Worm (Caenorhabditis elegans) whole organism, young adult: ENCODE measurements around the gene micu-1.

Experiments used
- C06A6.2 ChIP-seq: fragments of 200-800 bp; sonication (Bioruptor generic); conservative IDR thresholded peaks from 2 replicates; pipeline ENCODE4 v1.3.6; 2022; ENCODE audit warnings: missing genetic modification characterization, missing compliant biosample characterization
- F10E7.11 ChIP-seq: sonication (generic microtip); optimal IDR thresholded peaks from 2 replicates; lab custom pipeline; 2017; ENCODE audit warnings: mild to moderate bottlenecking, missing genetic modification characterization, moderate library complexity, missing compliant biosample characterization
- F23B12.7 ChIP-seq: sonication (generic microtip); optimal IDR thresholded peaks from 2 replicates; lab custom pipeline; 2017; ENCODE audit warnings: missing genetic modification characterization, mild to moderate bottlenecking, missing compliant biosample characterization, antibody characterized with exemption, moderate library complexity; ENCODE audit not compliant: insufficient read depth
- F57A8.1 ChIP-seq: fragments of 200-800 bp; sonication (Bioruptor generic); optimal IDR thresholded peaks from 2 replicates; lab custom pipeline; 2018; ENCODE audit warnings: mild to moderate bottlenecking, missing genetic modification characterization, moderate library complexity, missing compliant biosample characterization
- K11D2.4 ChIP-seq: fragments of 200-800 bp; sonication (Bioruptor generic); IDR thresholded peaks from 2 replicates; pipeline ENCODE4 v1.3.6; 2022; ENCODE audit warnings: missing genetic modification reagents, missing genetic modification characterization, missing compliant biosample characterization
- T07F8.4 ChIP-seq: sonication (generic microtip); optimal IDR thresholded peaks from 2 replicates; lab custom pipeline; 2016; ENCODE audit warnings: mild to moderate bottlenecking, missing genetic modification characterization, moderate library complexity, missing compliant biosample characterization
- T26A5.8 ChIP-seq: sonication (generic microtip); optimal IDR thresholded peaks from 2 replicates; lab custom pipeline; 2016; ENCODE audit warnings: missing genetic modification characterization, missing compliant biosample characterization
- Y53F4B.3 ChIP-seq: fragments of 200-800 bp; sonication (Bioruptor generic); IDR thresholded peaks from 2 replicates; pipeline ENCODE4 v1.3.6; 2022; ENCODE audit warnings: missing genetic modification reagents, missing genetic modification characterization, missing compliant biosample characterization
- Y53G8AR.9 ChIP-seq: fragments of 200-800 bp; sonication (Bioruptor generic); conservative IDR thresholded peaks from 2 replicates; pipeline ENCODE4 v1.3.6; 2022; ENCODE audit warnings: missing genetic modification reagents, missing genetic modification characterization, missing compliant biosample characterization
- Y56A3A.18 ChIP-seq: fragments of 200-800 bp; sonication (Bioruptor generic); IDR thresholded peaks from 2 replicates; pipeline ENCODE4 v1.3.6; 2022; ENCODE audit warnings: missing genetic modification reagents, missing genetic modification characterization, missing compliant biosample characterization
- Y67H2A.10 ChIP-seq: fragments of 200-800 bp; sonication (Bioruptor generic); conservative IDR thresholded peaks from 2 replicates; pipeline ENCODE4 v1.3.6; 2022; ENCODE audit warnings: missing genetic modification reagents, missing genetic modification characterization, missing compliant biosample characterization
- ZK185.1 ChIP-seq: sonication (generic microtip); optimal IDR thresholded peaks from 2 replicates; lab custom pipeline; 2016; ENCODE audit warnings: mild to moderate bottlenecking, missing genetic modification characterization, missing compliant biosample characterization; ENCODE audit not compliant: poor library complexity, severe bottlenecking
- aptf-3 ChIP-seq: fragments of 200-800 bp; sonication (Bioruptor generic); IDR thresholded peaks from 2 replicates; pipeline ENCODE4 v1.3.6; 2022; ENCODE audit warnings: missing genetic modification characterization, missing compliant biosample characterization
- athp-1 ChIP-seq: sonication (generic microtip); optimal IDR thresholded peaks from 2 replicates; lab custom pipeline; 2017; ENCODE audit warnings: mild to moderate bottlenecking, missing genetic modification characterization, missing compliant biosample characterization
- attf-3 ChIP-seq: fragments of 200-800 bp; sonication (Bioruptor generic); conservative IDR thresholded peaks from 2 replicates; pipeline ENCODE4 v1.3.6; 2022; ENCODE audit warnings: missing genetic modification reagents, missing genetic modification characterization, missing compliant biosample characterization
- cebp-1 ChIP-seq, 2 experiments: fragments of 200-800 bp in 1 of 2; sonication (Bioruptor generic) in 1 of 2; sonication (generic microtip) in 1 of 2; IDR thresholded peaks in 1 of 2; optimal IDR thresholded peaks in 1 of 2; 2 replicates each; pipeline versions ENCODE4 v1.3.6 to Lab custom; 2017 to 2022; ENCODE audit warnings: missing compliant biosample characterization in 2 of 2, missing genetic modification characterization in 2 of 2, mild to moderate bottlenecking in 1 of 2, missing genetic modification reagents in 1 of 2, moderate library complexity in 1 of 2
- ceh-100 ChIP-seq: fragments of 200-800 bp; sonication (Bioruptor generic); IDR thresholded peaks from 2 replicates; pipeline ENCODE4 v1.3.6; 2022; ENCODE audit warnings: missing genetic modification reagents, missing genetic modification characterization, missing compliant biosample characterization
- ceh-58 ChIP-seq: fragments of 200-800 bp; sonication (Bioruptor generic); IDR thresholded peaks from 2 replicates; pipeline ENCODE4 v1.3.6; 2022; ENCODE audit warnings: missing genetic modification characterization, missing compliant biosample characterization
- chd-7 ChIP-seq: sonication (generic microtip); optimal IDR thresholded peaks from 2 replicates; lab custom pipeline; 2016; ENCODE audit warnings: mild to moderate bottlenecking, missing genetic modification characterization, moderate library complexity, missing compliant biosample characterization
- hlh-26 ChIP-seq: fragments of 200-800 bp; sonication (Bioruptor generic); conservative IDR thresholded peaks from 2 replicates; pipeline ENCODE4 v1.3.6; 2022; ENCODE audit warnings: missing genetic modification reagents, missing genetic modification characterization, missing compliant biosample characterization
- hmg-1.2 ChIP-seq: fragments of 200-800 bp; sonication (Bioruptor generic); IDR thresholded peaks from 2 replicates; pipeline ENCODE4 v1.3.6; 2022; ENCODE audit warnings: missing genetic modification reagents, missing genetic modification characterization, missing compliant biosample characterization
- let-526 ChIP-seq: fragments of 200-800 bp; sonication (Bioruptor generic); IDR thresholded peaks from 2 replicates; pipeline ENCODE4 v1.3.6; 2022; ENCODE audit warnings: missing genetic modification reagents, missing genetic modification characterization, missing compliant biosample characterization
- lin-26 ChIP-seq: fragments of 200-800 bp; sonication (Bioruptor generic); IDR thresholded peaks from 2 replicates; pipeline ENCODE4 v1.3.6; 2022; ENCODE audit warnings: missing genetic modification reagents, missing genetic modification characterization, missing compliant biosample characterization
- lin-35 ChIP-seq, 3 experiments: fragments of 150-350 bp in 2 of 3; sonication (generic microtip) in 1 of 3; optimal IDR thresholded peaks; 2 replicates each; lab custom pipeline; 2014 to 2018; ENCODE audit warnings: missing biosample characterization in 3 of 3, missing genetic modification characterization in 3 of 3, missing genetic modification reagents in 3 of 3
- lin-54 ChIP-seq: fragments of 200-800 bp; sonication (Bioruptor generic); optimal IDR thresholded peaks from 2 replicates; lab custom pipeline; 2018; ENCODE audit warnings: mild to moderate bottlenecking, missing genetic modification characterization, missing compliant biosample characterization
- lir-1 ChIP-seq: fragments of 200-800 bp; sonication (Bioruptor generic); conservative IDR thresholded peaks from 2 replicates; pipeline ENCODE4 v1.3.6; 2022; ENCODE audit warnings: missing genetic modification reagents, missing genetic modification characterization, missing compliant biosample characterization
- lsl-1 ChIP-seq: fragments of 200-800 bp; sonication (Bioruptor generic); optimal IDR thresholded peaks from 2 replicates; lab custom pipeline; 2018; ENCODE audit warnings: mild to moderate bottlenecking, missing genetic modification characterization, moderate library complexity, missing compliant biosample characterization
- lsy-27 ChIP-seq: sonication (generic microtip); optimal IDR thresholded peaks from 2 replicates; lab custom pipeline; 2017; ENCODE audit warnings: missing genetic modification characterization, mild to moderate bottlenecking, missing compliant biosample characterization, antibody characterized with exemption, missing genotype, borderline replicate concordance; ENCODE audit not compliant: insufficient read depth
- madf-3 ChIP-seq: fragments of 200-800 bp; sonication (Bioruptor generic); IDR thresholded peaks from 2 replicates; pipeline ENCODE4 v1.3.6; 2022; ENCODE audit warnings: missing genetic modification reagents, missing genetic modification characterization, missing compliant biosample characterization
- mcd-1 ChIP-seq: fragments of 200-800 bp; sonication (Bioruptor generic); IDR thresholded peaks from 2 replicates; pipeline ENCODE4 v1.3.6; 2022; ENCODE audit warnings: missing genetic modification reagents, missing genetic modification characterization, missing compliant biosample characterization
- mes-4 ChIP-seq: sonication (generic microtip); optimal IDR thresholded peaks from 2 replicates; lab custom pipeline; 2016; ENCODE audit warnings: missing genotype, missing genetic modification characterization, missing compliant biosample characterization
- nfya-1 ChIP-seq: sonication (generic microtip); optimal IDR thresholded peaks from 2 replicates; lab custom pipeline; 2017; ENCODE audit warnings: antibody characterized with exemption, missing compliant biosample characterization, missing genetic modification characterization, borderline replicate concordance; ENCODE audit not compliant: insufficient read depth
- nhr-27 ChIP-seq: fragments of 200-800 bp; sonication (Bioruptor generic); optimal IDR thresholded peaks from 2 replicates; lab custom pipeline; 2018; ENCODE audit warnings: mild to moderate bottlenecking, missing genetic modification characterization, moderate library complexity, missing compliant biosample characterization
- pbrm-1 ChIP-seq: fragments of 200-800 bp; sonication (Bioruptor generic); IDR thresholded peaks from 2 replicates; pipeline ENCODE4 v1.3.6; 2022; ENCODE audit warnings: missing genetic modification reagents, missing genetic modification characterization, missing compliant biosample characterization
- rcor-1 ChIP-seq: fragments of 200-800 bp; sonication (Bioruptor generic); IDR thresholded peaks from 2 replicates; pipeline ENCODE4 v1.3.6; 2022; ENCODE audit warnings: missing genetic modification reagents, missing genetic modification characterization, missing compliant biosample characterization
- rpc-1 ChIP-seq, 2 experiments: fragments of 150-350 bp in 1 of 2; sonication (generic microtip) in 1 of 2; optimal IDR thresholded peaks; 2 replicates each; lab custom pipeline; 2014 to 2018; ENCODE audit warnings: missing biosample characterization in 1 of 2, missing genetic modification characterization in 1 of 2, missing genetic modification reagents in 1 of 2, missing genotype in 1 of 2
- sdz-38 ChIP-seq: sonication (generic microtip); optimal IDR thresholded peaks from 2 replicates; lab custom pipeline; 2016; ENCODE audit warnings: missing genotype, missing genetic modification characterization, missing compliant biosample characterization
- sea-2 ChIP-seq: fragments of 200-800 bp; sonication (Bioruptor generic); IDR thresholded peaks from 2 replicates; pipeline ENCODE4 v1.3.6; 2022; ENCODE audit warnings: missing genetic modification characterization, missing compliant biosample characterization
- snpc-3.4 ChIP-seq: sonication (generic microtip); optimal IDR thresholded peaks from 2 replicates; lab custom pipeline; 2017; ENCODE audit warnings: missing genetic modification characterization, mild to moderate bottlenecking, missing compliant biosample characterization, antibody characterized with exemption, moderate library complexity, missing genotype, missing genetic modification reagents
- snpc-4 ChIP-seq, 5 experiments: fragments of 150-350 bp in 1 of 5; sonication (generic microtip) in 4 of 5; optimal IDR thresholded peaks; 2 replicates each; lab custom pipeline; 2014 to 2018; ENCODE audit warnings: missing genetic modification characterization in 5 of 5, missing biosample characterization in 3 of 5, antibody characterized with exemption in 2 of 5, mild to moderate bottlenecking in 2 of 5, missing compliant biosample characterization in 2 of 5, missing genotype in 2 of 5, moderate library complexity in 2 of 5, missing genetic modification reagents in 1 of 5
- sptf-2 ChIP-seq: fragments of 200-800 bp; sonication (Bioruptor generic); optimal IDR thresholded peaks from 2 replicates; lab custom pipeline; 2018; ENCODE audit warnings: mild to moderate bottlenecking, missing genetic modification characterization, missing compliant biosample characterization
- unc-62 ChIP-seq: fragments of 150-350 bp; optimal IDR thresholded peaks from 2 replicates; lab custom pipeline; 2014; ENCODE audit warnings: missing biosample characterization, missing genetic modification reagents, missing genetic modification characterization
- xnd-1 ChIP-seq: sonication (generic microtip); optimal IDR thresholded peaks from 2 replicates; lab custom pipeline; 2016; ENCODE audit warnings: missing genotype, missing genetic modification reagents, missing genetic modification characterization, missing compliant biosample characterization
- ztf-22 ChIP-seq: fragments of 200-800 bp; sonication (Bioruptor generic); optimal IDR thresholded peaks from 2 replicates; lab custom pipeline; 2018; ENCODE audit warnings: mild to moderate bottlenecking, missing genetic modification characterization, moderate library complexity, missing compliant biosample characterization
- ztf-26 ChIP-seq: sonication (generic microtip); optimal IDR thresholded peaks from 2 replicates; lab custom pipeline; 2017; ENCODE audit warnings: missing genetic modification characterization, missing compliant biosample characterization
- ztf-6 ChIP-seq: fragments of 200-800 bp; sonication (Bioruptor generic); IDR thresholded peaks from 2 replicates; pipeline ENCODE4 v1.3.6; 2022; ENCODE audit warnings: missing genetic modification reagents, missing genetic modification characterization, missing compliant biosample characterization

micu-1 gene

DNA sequence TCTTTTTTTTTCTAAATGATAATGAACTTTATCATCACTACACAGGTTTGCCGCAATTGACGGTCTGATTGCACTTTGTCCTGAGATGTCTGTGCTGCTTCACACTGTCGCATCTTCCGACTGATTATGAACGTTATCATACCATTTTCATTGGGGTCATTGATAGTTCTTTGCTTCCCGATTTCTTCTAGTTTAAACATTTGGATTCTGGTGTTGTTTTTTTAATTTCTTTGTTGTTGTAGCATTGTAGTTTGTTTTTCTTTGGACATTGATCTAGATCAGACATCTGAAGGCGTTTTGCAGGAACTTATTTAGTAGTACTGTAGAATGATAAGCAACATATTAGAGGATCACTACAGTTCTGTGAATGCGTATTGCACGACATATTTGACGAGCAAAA, 21.0 kb downstream of the micu-1 start (continued):
- TF ChIP-seq K11D2.4 (GFP tag; lab: Robert Waterston, UW) (peak; percentile 56; the same call in 1 of the 2 replicates), ZK185.1 (tag; lab: Kevin White, UChicago) (no peak), rpc-1 (optimal IDR thresholded peaks at IDR 0.05; lab: Kevin White, UChicago) (no peak), rpc-1 (tag; optimal IDR thresholded peaks at IDR 0.05; lab: Kevin White, UChicago) (no peak), lsl-1 (GFP tag; lab: Kevin White, UChicago) (no peak), sptf-2 (GFP tag; lab: Kevin White, UChicago) (no peak), ceh-58 (no peak), lsy-27 (tag; lab: Kevin White, UChicago) (no peak), ztf-22 (GFP tag; lab: Kevin White, UChicago) (peak; percentile 46), Y53F4B.3 (GFP tag; lab: Robert Waterston, UW) (no peak), sdz-38 (tag; lab: Kevin White, UChicago) (no peak), mes-4 (tag; lab: Kevin White, UChicago) (no peak), lin-54 (GFP tag; lab: Kevin White, UChicago) (peak; percentile 31), Y56A3A.18 (0 out of 2 replicates have a peak, but pooled peaks have one; percentile 56), snpc-3.4 (tag; lab: Kevin White, UChicago) (no peak), attf-3 (GFP tag; lab: Robert Waterston, UW) (no peak), lin-35 (GFP tag; optimal IDR thresholded peaks at IDR 0.05; lab: Kevin White, UChicago) (no peak), nfya-1 (tag; lab: Kevin White, UChicago) (no peak), ceh-100 (GFP tag; lab: Robert Waterston, UW) (no peak), ztf-26 (tag; lab: Kevin White, UChicago) (peak; percentile 16), Y53G8AR.9 (GFP tag; lab: Robert Waterston, UW) (peak; percentile 91), T26A5.8 (tag; lab: Kevin White, UChicago) (no peak), ztf-6 (GFP tag; lab: Robert Waterston, UW) (no peak), nhr-27 (no peak), T07F8.4 (tag; lab: Kevin White, UChicago) (no peak), let-526 (GFP tag; lab: Robert Waterston, UW) (0 out of 2 replicates have a peak, but pooled peaks have one; percentile 26), unc-62 (GFP tag; lab: Kevin White, UChicago) (no peak), chd-7 (tag; lab: Kevin White, UChicago) (peak; percentile 76), lir-1 (GFP tag; lab: Robert Waterston, UW) (no peak), mcd-1 (GFP tag; lab: Robert Waterston, UW) (peak; percentile 46), rcor-1 (no peak), pbrm-1 (GFP tag; lab: Robert Waterston, UW) (peak; percentile 70), sea-2 (GFP tag; lab: Robert Waterston, UW) (no peak), cebp-1 (GFP tag; IDR thresholded peaks at IDR 0.05; lab: Robert Waterston, UW) (peak; percentile 67), cebp-1 (tag; optimal IDR thresholded peaks at IDR 0.05; lab: Kevin White, UChicago) (peak; percentile 74), aptf-3 (GFP tag; lab: Robert Waterston, UW) (no peak), xnd-1 (no peak), C06A6.2 (GFP tag; lab: Robert Waterston, UW) (peak; percentile 68), lin-26 (GFP tag; lab: Robert Waterston, UW) (peak; percentile 65; the same call in 1 of the 2 replicates), hlh-26 (no peak), hmg-1.2 (GFP tag; lab: Robert Waterston, UW) (peak; percentile 10; the same call in 1 of the 2 replicates), F57A8.1 (GFP tag; lab: Kevin White, UChicago) (no peak), F23B12.7 (tag; lab: Kevin White, UChicago) (peak; percentile 80), athp-1 (tag; lab: Kevin White, UChicago) (peak; percentile 61), F10E7.11 (tag; lab: Kevin White, UChicago) (no peak), snpc-4 (GFP tag; optimal IDR thresholded peaks at IDR 0.05; lab: Kevin White, UChicago) (no peak), snpc-4 (tag; optimal IDR thresholded peaks at IDR 0.05; lab: Kevin White, UChicago) (peak in 2 of 4 experiments; percentile 5 to 53), Y67H2A.10 (no peak), madf-3 (GFP tag; lab: Robert Waterston, UW) (no peak)
